Fruit fly (Drosophila melanogaster) whole organism, embryonic: Measurements from ENCODE around the gene Tctp.

Experiments
- Ada2b ChIP-seq: fragments of 200-800 bp; sonication (Bioruptor generic); IDR thresholded peaks from 2 replicates; pipeline ENCODE4 v1.3.6; 2022; ENCODE audit warnings: missing biosample characterization, missing genetic modification characterization
- Bgb ChIP-seq: fragments of 200-800 bp; sonication (Bioruptor generic); IDR thresholded peaks from 2 replicates; pipeline ENCODE4 v1.3.6; 2022; ENCODE audit warnings: missing biosample characterization, missing genetic modification characterization; ENCODE audit not compliant: partially characterized antibody
- Blimp-1 ChIP-seq: fragments of 200-800 bp; sonication (Bioruptor generic); optimal IDR thresholded peaks from 3 replicates; lab custom pipeline; 2018; ENCODE audit warnings: missing biosample characterization, missing genetic modification characterization, mild to moderate bottlenecking, moderate library complexity, missing genetic modification reagents
- Bteb2 ChIP-seq: fragments of 200-800 bp; sonication (Bioruptor generic); optimal IDR thresholded peaks from 2 replicates; lab custom pipeline; 2016; ENCODE audit warnings: missing biosample characterization, missing genetic modification characterization
- CG10267 ChIP-seq: fragments of 200-800 bp; sonication (Bioruptor generic); optimal IDR thresholded peaks from 2 replicates; lab custom pipeline; 2018; ENCODE audit warnings: missing biosample characterization, mild to moderate bottlenecking, missing genetic modification characterization, moderate library complexity
- CG10431 ChIP-seq: fragments of 200-800 bp; sonication (Bioruptor generic); optimal IDR thresholded peaks from 3 replicates; lab custom pipeline; 2018; ENCODE audit warnings: missing biosample characterization, mild to moderate bottlenecking, missing genetic modification characterization
- CG10565 ChIP-seq: fragments of 200-800 bp; sonication (Bioruptor generic); optimal IDR thresholded peaks from 3 replicates; lab custom pipeline; 2016; ENCODE audit warnings: missing biosample characterization, mild to moderate bottlenecking, missing genetic modification characterization
- CG12391 ChIP-seq: fragments of 200-800 bp; sonication (Bioruptor generic); optimal IDR thresholded peaks from 3 replicates; lab custom pipeline; 2018; ENCODE audit warnings: missing biosample characterization, mild to moderate bottlenecking, missing genetic modification characterization, moderate library complexity
- CG14014 ChIP-seq: fragments of 200-800 bp; sonication (Bioruptor generic); IDR thresholded peaks from 2 replicates; pipeline ENCODE4 v1.3.6; 2022; ENCODE audit warnings: missing biosample characterization, missing genetic modification characterization
- CG16779 ChIP-seq: fragments of 200-800 bp; sonication (Bioruptor generic); IDR thresholded peaks from 2 replicates; pipeline ENCODE4 v1.3.6; 2022; ENCODE audit warnings: missing biosample characterization, missing genetic modification characterization
- CG17359 ChIP-seq: fragments of 200-800 bp; sonication (Bioruptor generic); optimal IDR thresholded peaks from 3 replicates; lab custom pipeline; 2018; ENCODE audit warnings: missing biosample characterization, mild to moderate bottlenecking, missing genetic modification characterization, moderate library complexity
- CG17612 ChIP-seq: fragments of 200-800 bp; sonication (Bioruptor generic); IDR thresholded peaks from 2 replicates; pipeline ENCODE4 v1.3.6; 2022; ENCODE audit warnings: missing biosample characterization, missing genetic modification characterization
- CG17802 ChIP-seq: fragments of 200-800 bp; sonication (Bioruptor generic); optimal IDR thresholded peaks from 2 replicates; lab custom pipeline; 2018; ENCODE audit warnings: missing biosample characterization, mild to moderate bottlenecking, missing genetic modification characterization, moderate library complexity
- CG17829 ChIP-seq: fragments of 200-800 bp; optimal IDR thresholded peaks from 2 replicates; lab custom pipeline; 2019; ENCODE audit warnings: missing biosample characterization, mild to moderate bottlenecking, missing genetic modification characterization, moderate library complexity
- CG18262 ChIP-seq: fragments of 200-800 bp; optimal IDR thresholded peaks from 3 replicates; lab custom pipeline; 2019; ENCODE audit warnings: missing biosample characterization, mild to moderate bottlenecking, missing genetic modification characterization, moderate library complexity
- CG32767 ChIP-seq: fragments of 200-800 bp; sonication (Bioruptor generic); IDR thresholded peaks from 2 replicates; pipeline ENCODE4 v1.3.6; 2022; ENCODE audit warnings: missing biosample characterization, missing genetic modification characterization
- CG34376 ChIP-seq: fragments of 200-800 bp; sonication (Bioruptor generic); optimal IDR thresholded peaks from 2 replicates; lab custom pipeline; 2018; ENCODE audit warnings: missing biosample characterization, mild to moderate bottlenecking, missing genetic modification characterization
- CG42726 ChIP-seq: fragments of 200-800 bp; sonication (Bioruptor generic); IDR thresholded peaks from 2 replicates; pipeline ENCODE4 v1.3.6; 2022; ENCODE audit warnings: missing biosample characterization, missing genetic modification characterization; ENCODE audit not compliant: partially characterized antibody
- CG4424 ChIP-seq: fragments of 200-800 bp; sonication (Bioruptor generic); optimal IDR thresholded peaks from 3 replicates; lab custom pipeline; 2016; ENCODE audit warnings: missing biosample characterization, missing genetic modification characterization
- CG6813 ChIP-seq: fragments of 200-800 bp; sonication (Bioruptor generic); optimal IDR thresholded peaks from 2 replicates; lab custom pipeline; 2017; ENCODE audit warnings: missing biosample characterization, missing genetic modification characterization, mild to moderate bottlenecking, moderate library complexity, missing genetic modification reagents
- CG9817 ChIP-seq: fragments of 200-800 bp; sonication (Bioruptor generic); optimal IDR thresholded peaks from 2 replicates; lab custom pipeline; 2018; ENCODE audit warnings: missing biosample characterization, mild to moderate bottlenecking, missing genetic modification characterization, moderate library complexity
- Doc2 ChIP-seq: fragments of 200-800 bp; sonication (Bioruptor generic); IDR thresholded peaks from 2 replicates; pipeline ENCODE4 v1.3.6; 2022; ENCODE audit warnings: missing biosample characterization, missing genetic modification characterization
- Ets65A ChIP-seq: fragments of 200-800 bp; sonication (Bioruptor generic); peaks from one replicate; lab custom pipeline; 2016; ENCODE audit warnings: missing biosample characterization, missing genetic modification characterization
- HLH4C ChIP-seq: fragments of 200-800 bp; sonication (Bioruptor generic); IDR thresholded peaks from 3 replicates; pipeline ENCODE4 v1.3.6; 2022; ENCODE audit warnings: missing biosample characterization, missing genetic modification characterization; ENCODE audit not compliant: partially characterized antibody
- Med ChIP-seq: fragments of 200-800 bp; sonication (Bioruptor generic); peaks from one replicate; lab custom pipeline; 2016; ENCODE audit warnings: missing biosample characterization, missing genetic modification characterization, mild to moderate bottlenecking, inconsistent platforms, moderate library complexity
- NK7.1 ChIP-seq: fragments of 200-800 bp; sonication (Bioruptor generic); optimal IDR thresholded peaks from 3 replicates; lab custom pipeline; 2016; ENCODE audit warnings: missing biosample characterization, missing genetic modification characterization
- Ssrp ChIP-seq: fragments of 200-800 bp; sonication (Bioruptor generic); optimal IDR thresholded peaks from 2 replicates; lab custom pipeline; 2018; ENCODE audit warnings: missing biosample characterization, mild to moderate bottlenecking, missing genetic modification characterization, moderate library complexity
- Usf ChIP-seq: fragments of 200-800 bp; sonication (Bioruptor generic); optimal IDR thresholded peaks from 2 replicates; lab custom pipeline; 2017; ENCODE audit warnings: missing genotype, missing biosample characterization, missing genetic modification characterization
- bab2 ChIP-seq: fragments of 200-800 bp; sonication (Bioruptor generic); optimal IDR thresholded peaks from 2 replicates; lab custom pipeline; 2016; ENCODE audit warnings: missing biosample characterization, missing genetic modification characterization
- chm ChIP-seq: fragments of 200-800 bp; sonication (Bioruptor generic); IDR thresholded peaks from 2 replicates; pipeline ENCODE4 v1.3.6; 2022; ENCODE audit warnings: missing biosample characterization, missing genetic modification characterization
- croc ChIP-seq: fragments of 200-800 bp; sonication (Bioruptor generic); conservative IDR thresholded peaks from 3 replicates; pipeline ENCODE4 v1.3.6; 2022; ENCODE audit warnings: missing biosample characterization, missing genetic modification characterization
- cwo ChIP-seq: fragments of 200-800 bp; sonication (Bioruptor generic); optimal IDR thresholded peaks from 3 replicates; lab custom pipeline; 2017; ENCODE audit warnings: missing biosample characterization, missing genetic modification characterization, mild to moderate bottlenecking, moderate library complexity, missing genetic modification reagents
- dm ChIP-seq: fragments of 200-800 bp; sonication (Bioruptor generic); optimal IDR thresholded peaks from 3 replicates; lab custom pipeline; 2016; ENCODE audit warnings: missing biosample characterization, missing genetic modification characterization
- nerfin-2 ChIP-seq: fragments of 200-800 bp; sonication (Bioruptor generic); IDR thresholded peaks from 2 replicates; pipeline ENCODE4 v1.3.6; 2022; ENCODE audit warnings: missing biosample characterization, missing genetic modification characterization; ENCODE audit not compliant: partially characterized antibody
- nmo ChIP-seq: fragments of 200-800 bp; sonication (Bioruptor generic); optimal IDR thresholded peaks from 2 replicates; lab custom pipeline; 2018; ENCODE audit warnings: missing biosample characterization, mild to moderate bottlenecking, missing genetic modification characterization, moderate library complexity
- nom ChIP-seq: fragments of 200-800 bp; sonication (Bioruptor generic); optimal IDR thresholded peaks from 2 replicates; lab custom pipeline; 2017; ENCODE audit warnings: missing biosample characterization, missing genetic modification characterization, mild to moderate bottlenecking, moderate library complexity, missing genetic modification reagents
- rib ChIP-seq: fragments of 200-800 bp; sonication (Bioruptor generic); IDR thresholded peaks from 2 replicates; pipeline ENCODE4 v1.3.6; 2022; ENCODE audit warnings: missing biosample characterization, missing genetic modification characterization
- scrt ChIP-seq: fragments of 200-800 bp; sonication (Bioruptor generic); optimal IDR thresholded peaks from 2 replicates; lab custom pipeline; 2018; ENCODE audit warnings: missing biosample characterization, mild to moderate bottlenecking, missing genetic modification characterization, moderate library complexity
- seq ChIP-seq: fragments of 200-800 bp; sonication (Bioruptor generic); IDR thresholded peaks from 2 replicates; pipeline ENCODE4 v1.3.6; 2022; ENCODE audit warnings: missing biosample characterization, missing genetic modification characterization
- shn ChIP-seq: fragments of 200-800 bp; sonication (Bioruptor generic); optimal IDR thresholded peaks from 3 replicates; lab custom pipeline; 2016; ENCODE audit warnings: missing biosample characterization, missing genetic modification characterization
- sob ChIP-seq: fragments of 200-800 bp; sonication (Bioruptor generic); IDR thresholded peaks from 2 replicates; pipeline ENCODE4 v1.3.6; 2022; ENCODE audit warnings: missing biosample characterization, missing genetic modification characterization
- stc ChIP-seq: fragments of 200-800 bp; sonication (Bioruptor generic); IDR thresholded peaks from 2 replicates; pipeline ENCODE4 v1.3.6; 2022; ENCODE audit warnings: missing biosample characterization, missing genetic modification characterization
- tgo ChIP-seq: fragments of 200-800 bp; sonication (Bioruptor generic); IDR thresholded peaks from 3 replicates; pipeline ENCODE4 v1.3.6; 2022; ENCODE audit warnings: missing biosample characterization, missing genetic modification characterization
- tup ChIP-seq: fragments of 200-800 bp; sonication (Bioruptor generic); optimal IDR thresholded peaks from 2 replicates; lab custom pipeline; 2016; ENCODE audit warnings: missing biosample characterization, mild to moderate bottlenecking, missing genetic modification characterization, moderate library complexity
- wek ChIP-seq: fragments of 200-800 bp; sonication (Bioruptor generic); optimal IDR thresholded peaks from 3 replicates; lab custom pipeline; 2018; ENCODE audit warnings: missing biosample characterization, mild to moderate bottlenecking, missing genetic modification characterization, moderate library complexity

The Tctp gene

dm6 chr3R:11222587-11222986, 12.5 kb downstream of the Tctp start (continued):
- TF ChIP-seq CG6813 (GFP tag; lab: Kevin White, UChicago) (no peak), CG10267 (tag; lab: Kevin White, UChicago) (no peak), scrt (no peak), CG32767 (peak; percentile 56; the same call in 1 of the 2 replicates), shn (GFP tag; lab: Kevin White, UChicago) (no peak), CG17359 (tag; lab: Kevin White, UChicago) (no peak), nmo (GFP tag; lab: Kevin White, UChicago) (no peak), HLH4C (GFP tag; lab: Robert Waterston, UW) (no peak), Blimp-1 (GFP tag; lab: Kevin White, UChicago) (no peak), CG4424 (GFP tag; lab: Kevin White, UChicago) (no peak), CG34376 (no peak), CG17802 (no peak), rib (GFP tag; lab: Robert Waterston, UW) (no peak), Usf (GFP tag; lab: Kevin White, UChicago) (no peak)
- TF ChIP-seq, all 482 proteins: peak for 5

dm6 chr3R:11224478-11224877, 14.4 kb downstream of the Tctp start:
- TF ChIP-seq Bgb (0 out of 2 replicates have a peak, but pooled peaks have one; percentile 35), Med (GFP tag; lab: Kevin White, UChicago) (peak; percentile 59), Ets65A (GFP tag; lab: Kevin White, UChicago) (peak; percentile 91), tup (GFP tag; lab: Kevin White, UChicago) (no peak), CG17612 (GFP tag; lab: Robert Waterston, UW) (no peak)

dm6 chr3R:11225220-11225619, 15.2 kb downstream of the Tctp start, which contains the start of gene scpr-C:
scpr-C (plus strand) TSS chr3R:11225520.
- TF ChIP-seq CG42726 (GFP tag; lab: Robert Waterston, UW) (0 out of 2 replicates have a peak, but pooled peaks have one; percentile 17), nerfin-2 (GFP tag; lab: Robert Waterston, UW) (no peak), NK7.1 (GFP tag; lab: Kevin White, UChicago) (no peak), sob (GFP tag; lab: Robert Waterston, UW) (peak; percentile 14; the same call in 1 of the 2 replicates), CG16779 (GFP tag; lab: Robert Waterston, UW) (0 out of 2 replicates have a peak, but pooled peaks have one; percentile 13), chm (GFP tag; lab: Robert Waterston, UW) (peak; percentile 41; the same call in 1 of the 2 replicates), Med (GFP tag; lab: Kevin White, UChicago) (peak; percentile 76)

dm6 chr3R:11226496-11226895, 16.4 kb downstream of the Tctp start, which contains the start of gene CG17726:
CG17726 (plus strand) TSS chr3R:11226762.
- TF ChIP-seq CG18262 (peak; percentile 98), Ada2b (GFP tag; lab: Robert Waterston, UW) (peak; percentile 98), seq (GFP tag; lab: Robert Waterston, UW) (peak; percentile 97), CG14014 (peak; percentile 98), cwo (GFP tag; lab: Kevin White, UChicago) (peak; percentile 89), wek (GFP tag; lab: Kevin White, UChicago) (peak; percentile 79), dm (peak; percentile 79), CG9817 (peak; percentile 96), CG6813 (GFP tag; lab: Kevin White, UChicago) (peak; percentile 93), CG12391 (tag; lab: Kevin White, UChicago) (peak; percentile 99), CG42726 (GFP tag; lab: Robert Waterston, UW) (no peak), tgo (GFP tag; lab: Robert Waterston, UW) (peak; percentile 98), bab2 (GFP tag; lab: Kevin White, UChicago) (peak; percentile 93), stc (GFP tag; lab: Robert Waterston, UW) (peak; percentile 99), Bteb2 (GFP tag; lab: Kevin White, UChicago) (peak; percentile 93), CG16779 (GFP tag; lab: Robert Waterston, UW) (peak; percentile 90), CG10565 (GFP tag; lab: Kevin White, UChicago) (peak; percentile 62), CG10431 (peak; percentile 91), Doc2 (GFP tag; lab: Robert Waterston, UW) (peak; percentile 89), CG17829 (peak; percentile 98), nom (GFP tag; lab: Kevin White, UChicago) (peak; percentile 93), croc (GFP tag; lab: Robert Waterston, UW) (peak; percentile 96), Ssrp (tag; lab: Kevin White, UChicago) (peak; percentile 97)
